Worm (Caenorhabditis elegans) whole organism, midembryonic: Measurements from ENCODE around the gene Y113G7C.1.
"Not testable (repeated sequence)": the region's sequence is repeated elsewhere in the genome, so short reads cannot be mapped to it uniquely, and the experiment has no call there.

Experiments
- T22C8.4 ChIP-seq: fragments of 200-800 bp; sonication (Bioruptor generic); IDR thresholded peaks from 2 replicates; pipeline ENCODE4 v1.3.6; 2022; ENCODE audit warnings: missing genetic modification characterization, missing compliant biosample characterization
- cog-1 ChIP-seq: sonication (generic microtip); optimal IDR thresholded peaks from 2 replicates; lab custom pipeline; 2016; ENCODE audit warnings: missing genetic modification characterization, missing compliant biosample characterization
- flt-1 ChIP-seq: fragments of 200-800 bp; sonication (Bioruptor generic); IDR thresholded peaks from 2 replicates; pipeline ENCODE4 v1.3.6; 2022; ENCODE audit warnings: missing genetic modification characterization, missing compliant biosample characterization
- klf-2 ChIP-seq: fragments of 200-800 bp; sonication (Bioruptor generic); conservative IDR thresholded peaks from 2 replicates; pipeline ENCODE4 v1.3.6; 2022; ENCODE audit warnings: missing genetic modification reagents, missing genetic modification characterization, missing compliant biosample characterization
- med-1 ChIP-seq: sonication (generic microtip); optimal IDR thresholded peaks from 2 replicates; lab custom pipeline; 2017; ENCODE audit warnings: missing genetic modification characterization, mild to moderate bottlenecking, missing compliant biosample characterization, antibody characterized with exemption, missing genetic modification reagents; ENCODE audit not compliant: insufficient read depth
- ref-1 ChIP-seq: fragments of 200-800 bp; sonication (Bioruptor generic); conservative IDR thresholded peaks from 2 replicates; pipeline ENCODE4 v1.3.6; 2022; ENCODE audit warnings: missing genetic modification reagents, missing genetic modification characterization, missing compliant biosample characterization
- tab-1 ChIP-seq: fragments of 200-800 bp; sonication (Bioruptor generic); IDR thresholded peaks from 2 replicates; pipeline ENCODE4 v1.3.6; 2022; ENCODE audit warnings: missing genetic modification characterization, missing compliant biosample characterization
- ztf-23 ChIP-seq: fragments of 200-800 bp; sonication (Bioruptor generic); IDR thresholded peaks from 2 replicates; pipeline ENCODE4 v1.3.6; 2022; ENCODE audit warnings: missing genetic modification reagents, missing genetic modification characterization, missing compliant biosample characterization
- ztf-29 ChIP-seq: fragments of 200-800 bp; sonication (Bioruptor generic); IDR thresholded peaks from 2 replicates; pipeline ENCODE4 v1.3.6; 2022; ENCODE audit warnings: missing genetic modification reagents, missing genetic modification characterization, missing compliant biosample characterization

Y113G7C.1 gene

ce11 chrV:20303288-20303687, 14.3 kb upstream of the Y113G7C.1 start, which contains the start of gene ZC15.3:
ZC15.3 (plus strand) TSS chrV:20303588.
- not testable (repeated sequence) for TF ChIP-seq cog-1 (tag; lab: Kevin White, UChicago); klf-2 (GFP tag; lab: Robert Waterston, UW); T22C8.4 (GFP tag; lab: Robert Waterston, UW)

- TF ChIP-seq flt-1 (GFP tag; lab: Robert Waterston, UW) (no peak), ztf-29 (GFP tag; lab: Robert Waterston, UW) (no peak), ztf-23 (GFP tag; lab: Robert Waterston, UW) (no peak)
Observed at ce11 chrV:20305803-20306202, 11.7 kb upstream of the Y113G7C.1 start, which contains the start of gene ZC15.1. ZC15.1 (plus strand) TSS chrV:20306103.

- no peak for TF ChIP-seq ref-1
- TF ChIP-seq cog-1 (tag; lab: Kevin White, UChicago): no peak
- no peak for TF ChIP-seq flt-1 (GFP tag; lab: Robert Waterston, UW)
- TF ChIP-seq klf-2 (GFP tag; lab: Robert Waterston, UW): no peak
- no peak for TF ChIP-seq ztf-23 (GFP tag; lab: Robert Waterston, UW)
- no peak for TF ChIP-seq T22C8.4 (GFP tag; lab: Robert Waterston, UW)
- TF ChIP-seq med-1 (GFP tag; lab: Kevin White, UChicago): no peak
- TF ChIP-seq tab-1 (GFP tag; lab: Robert Waterston, UW): no peak
- TF ChIP-seq ztf-29 (GFP tag; lab: Robert Waterston, UW): no peak
Observed at ce11 chrV:20310575-20310974, 7.0 kb upstream of the Y113G7C.1 start, which contains the start of gene ZC15.10. ZC15.10 (plus strand) TSS chrV:20310736.

DNA sequence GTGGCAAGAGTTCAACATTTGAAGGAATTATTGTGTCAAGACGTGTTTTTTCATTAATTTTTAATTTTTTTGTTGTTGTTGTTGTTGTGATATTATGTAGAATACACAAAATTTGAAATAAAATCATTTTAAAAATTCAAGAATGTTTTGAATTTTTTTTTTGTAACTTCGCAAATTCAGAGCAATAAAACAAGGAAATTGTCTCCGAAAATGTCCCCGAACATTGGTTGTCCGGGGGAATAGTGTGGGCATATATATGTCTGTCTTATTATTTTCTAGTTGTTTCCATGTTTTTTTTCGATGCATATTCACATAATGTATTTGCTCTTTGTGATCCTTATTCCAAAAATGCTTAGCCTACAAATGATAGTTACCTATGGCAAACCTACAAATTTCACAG, 6.0 kb upstream of the Y113G7C.1 start, which contains the start of gene clec-262:
Gene clec-262, plus strand, starts transcription at position 301 of the 400 bp plus-strand sequence.
- TF ChIP-seq cog-1 (tag; lab: Kevin White, UChicago): no peak
- TF ChIP-seq tab-1 (GFP tag; lab: Robert Waterston, UW): no peak
- TF ChIP-seq flt-1 (GFP tag; lab: Robert Waterston, UW): no peak
- no peak for TF ChIP-seq klf-2 (GFP tag; lab: Robert Waterston, UW)
- TF ChIP-seq med-1 (GFP tag; lab: Kevin White, UChicago): no peak
- TF ChIP-seq ref-1: no peak

DNA sequence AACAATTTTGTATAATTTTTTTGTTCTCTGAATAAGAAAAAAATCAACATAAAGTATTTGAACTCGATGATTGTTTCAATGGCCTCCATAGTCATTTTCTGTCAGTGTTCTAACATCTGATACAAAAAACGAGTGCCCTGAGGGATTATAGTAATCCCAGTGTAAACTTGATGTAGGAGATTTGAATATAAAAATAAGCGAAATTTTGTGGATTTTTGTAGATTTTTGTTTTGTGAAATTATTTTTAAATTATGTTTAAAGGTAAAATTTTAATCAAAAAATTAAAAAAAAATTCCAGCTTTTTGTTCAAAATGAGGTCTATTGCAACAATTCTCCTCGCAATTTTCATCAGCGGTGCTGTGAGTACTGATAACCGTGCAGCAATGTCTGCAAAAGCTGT, 7.9 kb downstream of the Y113G7C.1 start, which contains the start of gene Y38H6A.1:
Gene Y38H6A.1, plus strand, starts transcription at position 301 of the 400 bp plus-strand sequence.
- no peak for TF ChIP-seq T22C8.4 (GFP tag; lab: Robert Waterston, UW)
- no peak for TF ChIP-seq cog-1 (tag; lab: Kevin White, UChicago)
- TF ChIP-seq med-1 (GFP tag; lab: Kevin White, UChicago): no peak
- TF ChIP-seq tab-1 (GFP tag; lab: Robert Waterston, UW): no peak
- no peak for TF ChIP-seq klf-2 (GFP tag; lab: Robert Waterston, UW)

ce11 chrV:20335264-20335663, 17.7 kb downstream of the Y113G7C.1 start, which contains the start of gene Y38H6A.5:
Y38H6A.5 (minus strand) TSS chrV:20335364.
- no peak for TF ChIP-seq ref-1
- TF ChIP-seq klf-2 (GFP tag; lab: Robert Waterston, UW): no peak
- TF ChIP-seq tab-1 (GFP tag; lab: Robert Waterston, UW): no peak
- no peak for TF ChIP-seq cog-1 (tag; lab: Kevin White, UChicago)
- TF ChIP-seq flt-1 (GFP tag; lab: Robert Waterston, UW): no peak
- TF ChIP-seq ztf-29 (GFP tag; lab: Robert Waterston, UW): no peak
- TF ChIP-seq T22C8.4 (GFP tag; lab: Robert Waterston, UW): no peak
- TF ChIP-seq ztf-23 (GFP tag; lab: Robert Waterston, UW): no peak
- no peak for TF ChIP-seq med-1 (GFP tag; lab: Kevin White, UChicago)

- no peak for TF ChIP-seq ztf-29 (GFP tag; lab: Robert Waterston, UW)
- TF ChIP-seq ztf-23 (GFP tag; lab: Robert Waterston, UW): no peak
- no peak for TF ChIP-seq med-1 (GFP tag; lab: Kevin White, UChicago)
- no peak for TF ChIP-seq flt-1 (GFP tag; lab: Robert Waterston, UW)
- TF ChIP-seq T22C8.4 (GFP tag; lab: Robert Waterston, UW): no peak
- no peak for TF ChIP-seq ref-1
- no peak for TF ChIP-seq klf-2 (GFP tag; lab: Robert Waterston, UW)
- no peak for TF ChIP-seq cog-1 (tag; lab: Kevin White, UChicago)
- TF ChIP-seq tab-1 (GFP tag; lab: Robert Waterston, UW): no peak
Observed at ce11 chrV:20338020-20338419, 20.5 kb downstream of the Y113G7C.1 start.

ce11 chrV:20338870-20339269, 21.3 kb downstream of the Y113G7C.1 start:
- TF ChIP-seq ztf-29 (GFP tag; lab: Robert Waterston, UW): no peak
- TF ChIP-seq med-1 (GFP tag; lab: Kevin White, UChicago): no peak
- no peak for TF ChIP-seq flt-1 (GFP tag; lab: Robert Waterston, UW)

ce11 chrV:20344889-20345288, 27.3 kb downstream of the Y113G7C.1 start, which contains the start of gene Y38H6A.3:
Y38H6A.3 (plus strand) TSS chrV:20345189.
- TF ChIP-seq med-1 (GFP tag; lab: Kevin White, UChicago): no peak
- TF ChIP-seq ztf-23 (GFP tag; lab: Robert Waterston, UW): no peak
- TF ChIP-seq flt-1 (GFP tag; lab: Robert Waterston, UW): no peak
- TF ChIP-seq ref-1: no peak
- TF ChIP-seq T22C8.4 (GFP tag; lab: Robert Waterston, UW): no peak
- TF ChIP-seq cog-1 (tag; lab: Kevin White, UChicago): no peak
- no peak for TF ChIP-seq klf-2 (GFP tag; lab: Robert Waterston, UW)

ce11 chrV:20347625-20348024, 30.1 kb downstream of the Y113G7C.1 start:
- TF ChIP-seq cog-1 (tag; lab: Kevin White, UChicago): no peak
- no peak for TF ChIP-seq flt-1 (GFP tag; lab: Robert Waterston, UW)
- no peak for TF ChIP-seq tab-1 (GFP tag; lab: Robert Waterston, UW)
- no peak for TF ChIP-seq klf-2 (GFP tag; lab: Robert Waterston, UW)
- no peak for TF ChIP-seq T22C8.4 (GFP tag; lab: Robert Waterston, UW)
- no peak for TF ChIP-seq ref-1
- no peak for TF ChIP-seq ztf-29 (GFP tag; lab: Robert Waterston, UW)
- no peak for TF ChIP-seq med-1 (GFP tag; lab: Kevin White, UChicago)
